Worm (Caenorhabditis elegans) whole organism, midembryonic: ENCODE data around the gene C56E10.3.

Source experiments
- T22C8.4 ChIP-seq: fragments of 200-800 bp; sonication (Bioruptor generic); IDR thresholded peaks from 2 replicates; pipeline ENCODE4 v1.3.6; 2022; ENCODE audit warnings: missing genetic modification characterization, missing compliant biosample characterization
- cog-1 ChIP-seq: sonication (generic microtip); optimal IDR thresholded peaks from 2 replicates; lab custom pipeline; 2016; ENCODE audit warnings: missing genetic modification characterization, missing compliant biosample characterization
- flt-1 ChIP-seq: fragments of 200-800 bp; sonication (Bioruptor generic); IDR thresholded peaks from 2 replicates; pipeline ENCODE4 v1.3.6; 2022; ENCODE audit warnings: missing genetic modification characterization, missing compliant biosample characterization
- klf-2 ChIP-seq: fragments of 200-800 bp; sonication (Bioruptor generic); conservative IDR thresholded peaks from 2 replicates; pipeline ENCODE4 v1.3.6; 2022; ENCODE audit warnings: missing genetic modification reagents, missing genetic modification characterization, missing compliant biosample characterization
- med-1 ChIP-seq: sonication (generic microtip); optimal IDR thresholded peaks from 2 replicates; lab custom pipeline; 2017; ENCODE audit warnings: missing genetic modification characterization, mild to moderate bottlenecking, missing compliant biosample characterization, antibody characterized with exemption, missing genetic modification reagents; ENCODE audit not compliant: insufficient read depth
- ref-1 ChIP-seq: fragments of 200-800 bp; sonication (Bioruptor generic); conservative IDR thresholded peaks from 2 replicates; pipeline ENCODE4 v1.3.6; 2022; ENCODE audit warnings: missing genetic modification reagents, missing genetic modification characterization, missing compliant biosample characterization
- tab-1 ChIP-seq: fragments of 200-800 bp; sonication (Bioruptor generic); IDR thresholded peaks from 2 replicates; pipeline ENCODE4 v1.3.6; 2022; ENCODE audit warnings: missing genetic modification characterization, missing compliant biosample characterization
- ztf-23 ChIP-seq: fragments of 200-800 bp; sonication (Bioruptor generic); IDR thresholded peaks from 2 replicates; pipeline ENCODE4 v1.3.6; 2022; ENCODE audit warnings: missing genetic modification reagents, missing genetic modification characterization, missing compliant biosample characterization
- ztf-29 ChIP-seq: fragments of 200-800 bp; sonication (Bioruptor generic); IDR thresholded peaks from 2 replicates; pipeline ENCODE4 v1.3.6; 2022; ENCODE audit warnings: missing genetic modification reagents, missing genetic modification characterization, missing compliant biosample characterization

Gene C56E10.3

DNA sequence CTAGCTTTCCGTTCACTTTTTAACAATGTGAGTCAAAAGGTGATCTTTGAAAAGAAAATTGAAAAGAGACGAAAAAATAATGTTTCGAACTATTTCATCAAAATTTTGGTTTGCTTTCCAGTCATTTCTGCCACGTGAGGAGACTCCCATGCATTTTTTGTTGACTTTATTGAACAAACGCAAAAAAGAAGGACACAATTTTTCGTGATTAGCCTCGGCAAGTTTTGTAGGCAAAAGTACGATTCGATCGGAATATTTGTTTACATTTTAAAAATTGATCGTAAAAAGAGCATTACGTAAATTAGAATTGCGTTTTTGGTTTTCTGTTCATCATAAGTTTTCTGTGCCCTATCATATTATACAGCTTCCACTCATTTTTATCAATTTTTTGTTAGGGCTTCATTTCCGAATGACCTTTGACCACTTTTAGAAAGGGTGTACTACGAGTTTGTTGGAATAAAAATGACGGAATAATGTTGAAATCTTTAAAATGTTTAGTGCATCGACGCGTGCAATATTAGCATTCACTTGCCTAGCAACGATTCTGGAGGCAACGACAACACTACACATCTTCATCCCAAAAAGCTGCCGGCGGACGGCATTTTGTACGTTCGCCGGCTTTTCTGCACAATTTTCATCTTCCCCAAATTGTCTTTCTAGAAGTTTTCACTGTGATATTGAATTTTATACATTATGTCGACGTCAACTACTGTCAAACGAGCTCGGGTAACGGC is at the start of gene C56E10.3:
Gene C56E10.3 (plus strand): TSS at position 684 of the 734 bp plus-strand sequence.
- no peak for TF ChIP-seq klf-2 (GFP tag; lab: Robert Waterston, UW)
- no peak for TF ChIP-seq ref-1 (GFP tag; lab: Robert Waterston, UW)
- TF ChIP-seq ztf-29 (GFP tag; lab: Robert Waterston, UW): no peak
- no peak for TF ChIP-seq tab-1 (GFP tag; lab: Robert Waterston, UW)
- no peak for TF ChIP-seq T22C8.4
- no peak for TF ChIP-seq cog-1
- no peak for TF ChIP-seq flt-1 (GFP tag; lab: Robert Waterston, UW)
- no peak for TF ChIP-seq ztf-23
- TF ChIP-seq med-1 (GFP tag; lab: Kevin White, UChicago): no peak

DNA sequence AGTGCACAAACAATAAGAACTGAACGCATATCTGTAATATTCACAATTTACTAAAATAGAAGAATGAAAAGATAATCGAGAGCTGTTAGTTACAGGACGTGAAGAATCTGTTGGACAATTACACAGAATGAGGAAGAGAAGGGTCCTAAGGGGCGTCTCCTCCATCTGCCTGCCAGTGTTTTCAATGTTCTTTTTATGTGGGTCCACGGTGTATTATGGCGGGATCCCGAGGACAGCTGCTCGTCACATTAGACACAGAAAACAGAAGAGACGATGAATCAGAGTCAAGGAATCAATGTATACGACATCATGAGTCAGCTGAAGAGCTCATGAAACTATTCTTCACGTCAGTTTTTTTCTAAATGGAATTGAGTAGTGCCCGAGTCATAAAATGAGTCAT is 48.4 kb upstream of the C56E10.3 start, which contains the start of gene ttr-6:
Gene ttr-6 (minus strand): TSS at position 33 of the 400 bp plus-strand sequence.
- no peak for TF ChIP-seq med-1 (GFP tag; lab: Kevin White, UChicago)
- no peak for TF ChIP-seq ref-1 (GFP tag; lab: Robert Waterston, UW)
- TF ChIP-seq ztf-29 (GFP tag; lab: Robert Waterston, UW): no peak
- TF ChIP-seq cog-1: no peak
- no peak for TF ChIP-seq ztf-23
- no peak for TF ChIP-seq tab-1 (GFP tag; lab: Robert Waterston, UW)
- no peak for TF ChIP-seq klf-2 (GFP tag; lab: Robert Waterston, UW)
- TF ChIP-seq flt-1 (GFP tag; lab: Robert Waterston, UW): no peak
- no peak for TF ChIP-seq T22C8.4

DNA sequence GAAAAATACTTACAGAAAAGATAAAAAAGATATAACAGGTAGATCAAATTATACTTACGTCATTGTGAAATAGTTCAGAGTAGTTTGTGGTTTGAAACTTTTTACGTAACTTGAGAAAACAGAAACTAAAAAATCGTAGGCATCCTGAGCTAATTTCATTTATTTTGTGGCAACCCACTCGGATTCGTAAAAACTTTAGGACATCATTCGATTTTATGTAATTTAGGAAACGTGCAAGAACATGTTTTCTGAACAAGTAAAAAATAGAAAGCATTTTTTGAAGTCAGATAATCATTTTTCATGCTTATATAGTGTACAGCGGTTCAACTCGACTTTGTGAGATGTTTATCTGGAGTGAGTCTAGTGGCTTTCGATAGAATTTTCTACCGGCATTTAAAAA is 46.7 kb upstream of the C56E10.3 start, which contains the start of gene hic-1:
Gene hic-1 (minus strand): TSS at position 101 of the 400 bp plus-strand sequence.
- TF ChIP-seq flt-1 (GFP tag; lab: Robert Waterston, UW) (no peak), tab-1 (GFP tag; lab: Robert Waterston, UW) (no peak), T22C8.4 (no peak), med-1 (GFP tag; lab: Kevin White, UChicago) (no peak), cog-1 (no peak), ref-1 (GFP tag; lab: Robert Waterston, UW) (no peak), ztf-23 (no peak), ztf-29 (GFP tag; lab: Robert Waterston, UW) (no peak), klf-2 (GFP tag; lab: Robert Waterston, UW) (no peak)

DNA sequence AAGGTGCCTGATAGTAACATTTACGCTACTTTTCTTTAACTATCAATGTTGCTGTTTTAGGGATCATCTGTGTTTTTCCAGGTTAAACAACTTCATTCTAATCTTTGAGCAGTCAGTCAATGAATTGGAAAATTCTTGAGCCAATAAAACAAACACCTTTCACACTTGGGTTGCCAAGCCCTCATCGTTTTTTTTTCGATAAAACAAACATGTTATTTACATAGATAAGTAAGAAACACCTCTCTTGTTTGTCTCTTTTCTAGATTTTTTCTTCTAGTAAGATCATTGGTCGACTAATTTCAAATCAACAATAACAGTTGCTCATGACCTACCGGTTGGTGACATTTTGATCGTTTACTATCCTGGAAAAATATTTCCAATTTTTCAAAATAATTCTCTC is 43.5 kb upstream of the C56E10.3 start:
- TF ChIP-seq flt-1 (GFP tag; lab: Robert Waterston, UW) (no peak), ztf-29 (GFP tag; lab: Robert Waterston, UW) (no peak), klf-2 (GFP tag; lab: Robert Waterston, UW) (no peak), tab-1 (GFP tag; lab: Robert Waterston, UW) (no peak), ztf-23 (no peak), ref-1 (GFP tag; lab: Robert Waterston, UW) (no peak), med-1 (GFP tag; lab: Kevin White, UChicago) (no peak), cog-1 (no peak), T22C8.4 (no peak)

DNA sequence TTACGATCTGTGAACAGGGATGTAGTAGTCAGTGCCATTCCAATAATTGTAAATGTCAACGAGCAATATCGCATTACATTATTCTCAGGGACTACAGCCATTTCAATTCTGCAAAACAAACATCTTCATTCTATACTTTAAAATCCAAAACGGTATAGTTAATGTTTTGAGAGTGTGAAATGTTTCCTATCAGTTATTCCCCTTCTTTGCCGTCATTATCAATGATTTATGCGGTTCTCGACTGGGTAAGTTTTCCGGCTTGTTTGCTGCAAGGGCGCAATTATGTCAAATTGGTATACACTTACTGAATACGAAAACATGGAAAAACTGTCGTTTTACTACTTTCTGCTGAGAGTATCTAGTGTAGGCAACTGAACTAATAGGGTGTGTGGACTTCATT is 42.4 kb upstream of the C56E10.3 start, which contains the start of gene F23G4.1:
Gene F23G4.1 (minus strand): TSS at position 101 of the 400 bp plus-strand sequence.
- no peak for TF ChIP-seq med-1 (GFP tag; lab: Kevin White, UChicago)
- no peak for TF ChIP-seq T22C8.4
- no peak for TF ChIP-seq tab-1 (GFP tag; lab: Robert Waterston, UW)
- no peak for TF ChIP-seq ztf-23
- TF ChIP-seq cog-1: no peak
- TF ChIP-seq flt-1 (GFP tag; lab: Robert Waterston, UW): no peak
- no peak for TF ChIP-seq ztf-29 (GFP tag; lab: Robert Waterston, UW)
- no peak for TF ChIP-seq ref-1 (GFP tag; lab: Robert Waterston, UW)
- TF ChIP-seq klf-2 (GFP tag; lab: Robert Waterston, UW): no peak

DNA sequence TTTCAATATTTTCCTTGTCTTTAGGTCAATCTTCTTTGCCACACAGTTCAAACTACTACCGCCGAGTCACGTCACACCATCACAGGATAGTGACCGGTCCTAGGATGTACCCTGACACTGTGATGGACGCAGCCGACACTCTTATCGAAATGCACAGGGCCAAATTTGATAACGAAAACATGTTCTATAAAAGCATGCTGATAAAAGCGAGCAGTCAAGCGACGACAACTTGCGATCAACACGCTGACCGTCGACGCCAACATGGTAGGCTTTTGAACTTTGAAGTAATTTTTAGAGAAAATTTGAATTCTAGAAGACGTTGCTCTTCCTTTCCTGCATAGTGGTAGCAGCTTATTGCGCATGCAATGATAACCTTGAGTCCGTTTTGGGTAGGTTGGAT is 38.5 kb upstream of the C56E10.3 start, which contains the start of gene cpr-6:
Gene cpr-6 (plus strand): TSS at position 217 of the 400 bp plus-strand sequence.
- no peak for TF ChIP-seq ztf-29 (GFP tag; lab: Robert Waterston, UW)
- TF ChIP-seq med-1 (GFP tag; lab: Kevin White, UChicago): no peak
- no peak for TF ChIP-seq T22C8.4
- no peak for TF ChIP-seq tab-1 (GFP tag; lab: Robert Waterston, UW)
- no peak for TF ChIP-seq cog-1
- no peak for TF ChIP-seq klf-2 (GFP tag; lab: Robert Waterston, UW)

DNA sequence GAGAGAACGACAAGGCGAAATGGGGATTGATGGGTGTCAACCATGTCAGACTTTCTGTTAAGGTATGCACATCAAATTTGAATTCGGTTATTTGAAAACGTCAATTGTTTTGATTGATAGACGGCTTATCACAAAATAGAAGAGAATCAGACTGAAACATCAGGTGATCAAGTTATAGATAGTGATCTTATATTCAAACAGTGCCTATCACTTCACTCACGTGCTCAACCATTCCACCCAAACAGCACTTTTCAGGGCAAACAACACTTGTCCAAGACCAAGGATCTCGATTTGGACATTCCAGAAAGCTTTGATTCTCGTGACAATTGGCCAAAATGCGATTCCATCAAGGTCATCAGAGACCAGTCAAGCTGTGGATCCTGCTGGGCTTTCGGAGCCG is 37.9 kb upstream of the C56E10.3 start:
- TF ChIP-seq ref-1 (GFP tag; lab: Robert Waterston, UW) (no peak), cog-1 (no peak), klf-2 (GFP tag; lab: Robert Waterston, UW) (no peak)

DNA sequence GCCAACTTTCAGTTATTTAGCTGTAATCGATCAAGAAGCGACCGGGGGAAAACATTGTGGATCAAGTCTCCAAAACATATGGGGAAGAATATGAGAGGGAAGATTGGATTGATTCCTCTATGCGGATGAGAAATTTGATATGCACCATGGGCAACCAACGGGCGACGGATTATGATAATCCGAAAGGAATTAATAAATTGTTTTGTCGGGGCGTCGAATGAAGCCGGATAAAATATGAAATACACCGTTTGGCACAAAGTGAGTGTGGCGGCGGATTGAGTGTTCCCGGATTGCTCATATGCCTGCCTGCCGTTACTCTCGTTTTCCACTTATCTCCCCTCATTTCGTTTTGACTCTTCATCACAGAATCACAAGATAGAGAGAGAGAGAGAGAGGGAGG is 36.2 kb upstream of the C56E10.3 start:
- TF ChIP-seq klf-2 (GFP tag; lab: Robert Waterston, UW): no peak

DNA sequence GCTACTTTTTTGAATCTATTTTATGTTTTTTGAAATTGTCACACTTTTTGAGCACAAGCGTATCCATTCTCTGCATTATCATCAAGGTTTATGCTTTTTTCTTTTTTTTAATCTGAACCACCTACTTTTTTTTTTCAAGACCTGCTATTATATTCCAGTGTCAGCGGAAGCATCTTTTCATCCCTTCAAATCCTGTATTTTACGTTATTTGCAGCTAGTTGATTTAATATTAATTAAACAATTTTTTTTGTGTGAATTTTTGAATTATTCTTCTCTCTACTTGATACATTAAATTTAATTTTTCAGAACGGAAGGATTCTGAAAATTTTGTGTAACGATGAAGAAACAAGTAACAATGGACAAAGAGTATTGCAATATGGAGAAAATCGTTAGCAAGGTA is 35.7 kb upstream of the C56E10.3 start, which contains the start of gene C25B8.8:
Gene C25B8.8 (plus strand): TSS at position 301 of the 400 bp plus-strand sequence.
- TF ChIP-seq ref-1 (GFP tag; lab: Robert Waterston, UW) (no peak), ztf-23 (no peak), tab-1 (GFP tag; lab: Robert Waterston, UW) (no peak), med-1 (GFP tag; lab: Kevin White, UChicago) (no peak), T22C8.4 (no peak)

DNA sequence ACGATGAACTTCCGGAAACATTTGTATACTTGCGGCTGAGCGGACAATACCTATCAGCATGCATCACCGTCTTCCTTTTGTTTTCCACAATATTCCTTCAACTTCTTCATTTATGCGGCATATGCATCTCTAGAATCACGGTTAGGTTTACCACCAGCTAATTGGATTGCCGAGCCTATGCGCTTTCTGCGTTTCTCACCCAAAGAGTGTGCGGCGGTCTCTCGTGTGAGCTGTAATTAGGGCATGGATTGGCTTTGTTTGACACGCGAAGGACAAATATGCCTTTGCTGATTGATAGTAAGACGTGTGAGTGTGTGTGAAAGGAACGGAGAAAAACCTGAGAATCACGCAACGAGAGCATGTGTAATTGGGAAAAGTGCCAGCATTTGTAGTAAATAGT is 31.9 kb upstream of the C56E10.3 start:
- TF ChIP-seq cog-1 (no peak), flt-1 (GFP tag; lab: Robert Waterston, UW) (no peak), klf-2 (GFP tag; lab: Robert Waterston, UW) (no peak), tab-1 (GFP tag; lab: Robert Waterston, UW) (no peak), ref-1 (GFP tag; lab: Robert Waterston, UW) (no peak), ztf-29 (GFP tag; lab: Robert Waterston, UW) (no peak), med-1 (GFP tag; lab: Kevin White, UChicago) (no peak), ztf-23 (no peak)
